Fruit fly (Drosophila melanogaster): ENCODE data around the gene CG9098.

The CG9098 gene

DNA sequence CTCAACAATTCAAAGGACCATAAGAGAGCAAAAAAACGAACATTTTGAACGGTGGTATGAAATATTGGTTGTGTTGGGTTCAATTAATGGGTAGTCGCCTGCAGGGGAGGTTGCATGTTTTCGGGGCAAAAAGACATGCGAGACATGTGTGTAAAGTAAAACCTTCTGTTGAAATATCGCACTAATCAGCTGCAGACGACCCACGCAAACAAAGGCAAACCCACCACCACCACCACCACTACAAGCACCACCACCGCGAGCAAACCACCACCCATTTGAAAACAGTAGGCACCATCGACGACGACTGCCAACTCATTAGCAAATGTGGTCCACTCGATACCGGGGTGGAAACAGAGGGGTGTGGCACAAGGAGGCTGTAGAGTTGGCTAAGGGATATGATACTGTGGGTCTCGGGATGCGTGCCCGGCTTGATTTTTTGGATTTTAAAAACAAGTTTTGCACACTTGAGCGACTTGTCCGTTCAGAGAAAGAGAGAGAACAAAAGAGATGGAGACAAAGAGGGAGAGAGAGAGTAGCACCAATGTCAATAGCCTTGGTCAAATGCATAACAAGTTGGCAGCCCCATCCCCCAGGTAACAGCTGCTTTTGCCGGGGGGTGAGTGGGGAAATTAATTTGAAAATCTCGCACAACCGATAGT is 34.9 kb downstream of the CG9098 start (continued):
- peak; percentile 67 for TF ChIP-seq nom (GFP tag; optimal IDR thresholded peaks at IDR 0.05)
- TF ChIP-seq CG8765 (GFP tag; IDR thresholded peaks at IDR 0.05), result no peak
- peak; percentile 85 for TF ChIP-seq ftz-f1 (GFP tag; optimal IDR thresholded peaks at IDR 0.05)
- no peak for TF ChIP-seq Ravus (GFP tag; IDR thresholded peaks at IDR 0.05)
- TF ChIP-seq CG13894 (tag; optimal IDR thresholded peaks at IDR 0.05), result peak; percentile 18
- TF ChIP-seq CG10366 (GFP tag; IDR thresholded peaks at IDR 0.05), result no peak
- no peak for TF ChIP-seq Hr78 (GFP tag; optimal IDR thresholded peaks at IDR 0.05)
- TF ChIP-seq tio (GFP tag; optimal IDR thresholded peaks at IDR 0.05), result no peak
- no peak for TF ChIP-seq schlank (tag; optimal IDR thresholded peaks at IDR 0.05)
- no peak for TF ChIP-seq ranshi (GFP tag; IDR thresholded peaks at IDR 0.05)
- TF ChIP-seq CG8924 (tag; optimal IDR thresholded peaks at IDR 0.05), result peak; percentile 35
- TF ChIP-seq ttk (GFP tag; IDR thresholded peaks at IDR 0.05), result no peak
- peak; percentile 2 for TF ChIP-seq CG11504 (tag; optimal IDR thresholded peaks at IDR 0.05)
- 0 out of 2 replicates have a peak, but pooled peaks have one; percentile 3 for TF ChIP-seq onecut (GFP tag; IDR thresholded peaks at IDR 0.05)
- TF ChIP-seq Ets65A (GFP tag), result peak; percentile 38
- TF ChIP-seq pb (GFP tag; optimal IDR thresholded peaks at IDR 0.05), result no peak
- no peak for TF ChIP-seq ssp (GFP tag; IDR thresholded peaks at IDR 0.05)
- peak; percentile 22 for TF ChIP-seq Sry-δ (GFP tag; optimal IDR thresholded peaks at IDR 0.05)
- TF ChIP-seq BtbVII (GFP tag; optimal IDR thresholded peaks at IDR 0.05), result no peak
- TF ChIP-seq CG4360 (GFP tag; IDR thresholded peaks at IDR 0.05), result no peak
- no peak for TF ChIP-seq kah (GFP tag; optimal IDR thresholded peaks at IDR 0.05)
- TF ChIP-seq CG6854 (GFP tag; optimal IDR thresholded peaks at IDR 0.05), result no peak
- TF ChIP-seq chn (GFP tag; optimal IDR thresholded peaks at IDR 0.05), result peak; percentile 30
- peak; percentile 1 for TF ChIP-seq Dek (tag; optimal IDR thresholded peaks at IDR 0.05)
- TF ChIP-seq lmd (GFP tag; IDR thresholded peaks at IDR 0.05), result no peak
- no peak for TF ChIP-seq sd (tag; optimal IDR thresholded peaks at IDR 0.05)
- no peak for TF ChIP-seq zfh1 (GFP tag; IDR thresholded peaks at IDR 0.05)
- TF ChIP-seq nau (GFP tag; optimal IDR thresholded peaks at IDR 0.05), result peak; percentile 20
- no peak for TF ChIP-seq danr (GFP tag; IDR thresholded peaks at IDR 0.05)
- no peak for TF ChIP-seq mirr (GFP tag; optimal IDR thresholded peaks at IDR 0.05)
- peak; percentile 15 for TF ChIP-seq pzg (GFP tag; optimal IDR thresholded peaks at IDR 0.05)
- TF ChIP-seq emc (GFP tag; optimal IDR thresholded peaks at IDR 0.05), result no peak
- no peak for TF ChIP-seq Lhr (GFP tag; optimal IDR thresholded peaks at IDR 0.05)
- TF ChIP-seq CG15011 (GFP tag; optimal IDR thresholded peaks at IDR 0.05), result no peak
- no peak for TF ChIP-seq Hr39 (optimal IDR thresholded peaks at IDR 0.05)
- no peak for TF ChIP-seq HHEX (GFP tag; optimal IDR thresholded peaks at IDR 0.05)
- no peak for TF ChIP-seq Opbp (GFP tag; IDR thresholded peaks at IDR 0.05; ENCODE audit: partially characterized antibody)
- peak; percentile 22 for TF ChIP-seq zen (tag; optimal IDR thresholded peaks at IDR 0.05)
- peak; percentile 98 for TF ChIP-seq trem (tag; optimal IDR thresholded peaks at IDR 0.05)
- no peak for TF ChIP-seq nmo (GFP tag; optimal IDR thresholded peaks at IDR 0.05)
- peak; percentile 88 for TF ChIP-seq abd-A (tag; optimal IDR thresholded peaks at IDR 0.05)
- TF ChIP-seq exex (tag; optimal IDR thresholded peaks at IDR 0.05), result peak; percentile 42
- peak; percentile 1 for TF ChIP-seq NC2β (GFP tag; optimal IDR thresholded peaks at IDR 0.05)
- TF ChIP-seq gce (GFP tag; IDR thresholded peaks at IDR 0.05), result no peak
- TF ChIP-seq crp (GFP tag; optimal IDR thresholded peaks at IDR 0.05), result peak in 1 of 2 experiments; percentile 75
- TF ChIP-seq CG30403 (GFP tag; optimal IDR thresholded peaks at IDR 0.05), result no peak
- TF ChIP-seq wdn (GFP tag; IDR thresholded peaks at IDR 0.05), result no peak
- TF ChIP-seq CG14965 (GFP tag; optimal IDR thresholded peaks at IDR 0.05; ENCODE audit: borderline replicate concordance), result no peak
- no peak for TF ChIP-seq CG17328 (GFP tag; IDR thresholded peaks at IDR 0.05)
- peak; percentile 34 for TF ChIP-seq CG12769 (tag; optimal IDR thresholded peaks at IDR 0.05)

All from whole organism, embryonic.